Fruit fly (Drosophila melanogaster) whole organism, pupa: ENCODE results near the gene Pex23.

Source experiments
- CG10348 ChIP-seq: fragments of 200-800 bp; sonication (Bioruptor generic); IDR thresholded peaks from 2 replicates; pipeline ENCODE4 v1.3.6; 2022; ENCODE audit warnings: missing biosample characterization, missing genetic modification characterization
- CG12605 ChIP-seq: fragments of 200-800 bp; sonication (Bioruptor generic); IDR thresholded peaks from 2 replicates; pipeline ENCODE4 v1.3.6; 2022; ENCODE audit warnings: missing biosample characterization, missing genetic modification characterization
- CG13204 ChIP-seq: fragments of 200-800 bp; sonication (Bioruptor generic); optimal IDR thresholded peaks from 2 replicates; lab custom pipeline; 2018; ENCODE audit warnings: missing biosample characterization, mild to moderate bottlenecking, missing genetic modification characterization, moderate library complexity
- CG14655 ChIP-seq: fragments of 200-800 bp; sonication (Bioruptor generic); optimal IDR thresholded peaks from 3 replicates; lab custom pipeline; 2017; ENCODE audit warnings: mild to moderate bottlenecking, missing biosample characterization, missing genetic modification reagents, missing genetic modification characterization
- CG15710 ChIP-seq: fragments of 200-800 bp; sonication (Bioruptor generic); optimal IDR thresholded peaks from 2 replicates; lab custom pipeline; 2018; ENCODE audit warnings: missing biosample characterization, mild to moderate bottlenecking, missing genetic modification characterization, moderate library complexity
- CG17806 ChIP-seq: fragments of 200-800 bp; sonication (Bioruptor generic); optimal IDR thresholded peaks from 2 replicates; lab custom pipeline; 2018; ENCODE audit warnings: missing biosample characterization, mild to moderate bottlenecking, missing genetic modification characterization, moderate library complexity
- CG32121 ChIP-seq: fragments of 200-800 bp; sonication (Bioruptor generic); IDR thresholded peaks from 2 replicates; pipeline ENCODE4 v1.3.6; 2022; ENCODE audit warnings: missing biosample characterization, missing genetic modification characterization
- CG34367 ChIP-seq: fragments of 200-800 bp; sonication (Bioruptor generic); optimal IDR thresholded peaks from 2 replicates; lab custom pipeline; 2018; ENCODE audit warnings: missing biosample characterization, mild to moderate bottlenecking, missing genetic modification characterization
- CG4496 ChIP-seq: fragments of 200-800 bp; sonication (Bioruptor generic); IDR thresholded peaks from 3 replicates; pipeline ENCODE4 v1.3.6; 2022; ENCODE audit warnings: missing biosample characterization, missing genetic modification characterization
- CG8159 ChIP-seq: fragments of 200-800 bp; sonication (Bioruptor generic); optimal IDR thresholded peaks from 3 replicates; lab custom pipeline; 2018; ENCODE audit warnings: missing biosample characterization, mild to moderate bottlenecking, missing genetic modification characterization, moderate library complexity
- CG8301 ChIP-seq: fragments of 200-800 bp; sonication (Bioruptor generic); optimal IDR thresholded peaks from 2 replicates; lab custom pipeline; 2018; ENCODE audit warnings: missing biosample characterization, mild to moderate bottlenecking, missing genetic modification characterization
- CG9948 ChIP-seq: fragments of 200-800 bp; sonication (Bioruptor generic); optimal IDR thresholded peaks from 2 replicates; lab custom pipeline; 2018; ENCODE audit warnings: missing biosample characterization, mild to moderate bottlenecking, missing genetic modification characterization, moderate library complexity
- D1 ChIP-seq: fragments of 200-800 bp; sonication (Bioruptor generic); optimal IDR thresholded peaks from 2 replicates; lab custom pipeline; 2018; ENCODE audit warnings: missing biosample characterization, mild to moderate bottlenecking, missing genetic modification characterization, moderate library complexity
- EcR ChIP-seq: fragments of 200-800 bp; sonication (Bioruptor generic); optimal IDR thresholded peaks from 3 replicates; lab custom pipeline; 2019; ENCODE audit warnings: missing biosample characterization, missing genetic modification characterization, mild to moderate bottlenecking, moderate library complexity, missing genetic modification reagents
- Ets98B ChIP-seq: fragments of 200-800 bp; sonication (Bioruptor generic); IDR thresholded peaks from 2 replicates; pipeline ENCODE4 v1.3.6; 2022; ENCODE audit warnings: missing biosample characterization, missing genetic modification characterization
- Pif1B ChIP-seq: fragments of 200-800 bp; sonication (Bioruptor generic); optimal IDR thresholded peaks from 3 replicates; lab custom pipeline; 2016; ENCODE audit warnings: missing biosample characterization, missing genetic modification characterization
- Snoo ChIP-seq: fragments of 200-800 bp; sonication (Bioruptor generic); optimal IDR thresholded peaks from 3 replicates; lab custom pipeline; 2017; ENCODE audit warnings: missing biosample characterization, mild to moderate bottlenecking, missing genetic modification characterization, inconsistent platforms
- fd96Ca ChIP-seq: fragments of 200-800 bp; sonication (Bioruptor generic); IDR thresholded peaks from 3 replicates; pipeline ENCODE4 v1.3.6; 2022; ENCODE audit warnings: missing biosample characterization, missing genetic modification characterization
- gl ChIP-seq: fragments of 200-800 bp; sonication (Bioruptor generic); optimal IDR thresholded peaks from 2 replicates; lab custom pipeline; 2018; ENCODE audit warnings: missing biosample characterization, mild to moderate bottlenecking, missing genetic modification characterization
- rn ChIP-seq: fragments of 200-800 bp; sonication (Bioruptor generic); IDR thresholded peaks from 2 replicates; pipeline ENCODE4 v1.3.6; 2022; ENCODE audit warnings: missing biosample characterization, missing genetic modification characterization

Gene Pex23

dm6 chr3L:20309758-20310733 lies 8.1 kb upstream of the Pex23 start:
- TF ChIP-seq CG32121 (GFP tag; lab: Robert Waterston, UW) (no peak), Snoo (tag; lab: Kevin White, UChicago) (no peak), Ets98B (GFP tag; lab: Robert Waterston, UW) (no peak), CG8301 (no peak)
- TF ChIP-seq, all 21 proteins: peak for 0

DNA sequence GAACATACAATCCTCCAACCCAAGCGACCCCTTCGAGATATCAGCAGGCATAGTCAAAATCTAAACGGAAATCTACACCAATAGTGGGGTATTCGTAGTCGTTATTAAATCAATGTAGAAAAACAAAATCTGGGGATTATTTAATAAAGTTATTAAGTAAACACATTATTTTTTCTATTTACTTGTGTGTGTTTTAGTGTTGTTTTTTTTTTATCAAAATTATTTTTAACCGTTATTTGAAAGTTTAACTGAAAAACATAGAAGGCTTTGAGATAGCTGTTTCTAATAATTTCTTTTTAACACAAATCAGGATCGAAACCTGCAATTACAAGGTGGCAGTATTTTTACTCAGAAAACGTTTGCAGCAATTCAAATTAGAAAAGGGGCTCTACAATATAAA lies 7.4 kb upstream of the Pex23 start, which contains the start of gene polo:
Gene polo, plus strand, starts transcription at position 301 of the 400 bp plus-strand sequence.
- TF ChIP-seq CG12605: no peak
- TF ChIP-seq CG9948: no peak
- no peak for TF ChIP-seq rn (GFP tag; lab: Robert Waterston, UW)
- TF ChIP-seq CG8159: no peak
- TF ChIP-seq Ets98B (GFP tag; lab: Robert Waterston, UW): no peak
- no peak for TF ChIP-seq D1 (tag; lab: Kevin White, UChicago)

- TF ChIP-seq CG14655 (GFP tag; lab: Kevin White, UChicago) (no peak), CG4496 (GFP tag; lab: Robert Waterston, UW) (peak; percentile 37; the same call in 1 of the 3 replicates)
These were observed 4.2 kb upstream of the Pex23 start, which contains the start of gene CG32225 for dm6 chr3L:20306142-20306541. TSS of gene CG32225 (minus strand) at chr3L:20306283.

- TF ChIP-seq CG17806 (no peak), Pif1B (GFP tag; lab: Kevin White, UChicago) (no peak), CG8301 (no peak), CG12605 (no peak), CG32121 (GFP tag; lab: Robert Waterston, UW) (no peak), CG15710 (tag; lab: Kevin White, UChicago) (no peak), CG10348 (GFP tag; lab: Robert Waterston, UW) (no peak), rn (GFP tag; lab: Robert Waterston, UW) (no peak), CG13204 (GFP tag; lab: Kevin White, UChicago) (no peak), gl (tag; lab: Kevin White, UChicago) (no peak)
- TF ChIP-seq, all 21 proteins: peak for 0
These were observed 2.8 kb downstream of the Pex23 start, which contains the start of gene SCCRO4 for dm6 chr3L:20299110-20299509. TSS of gene SCCRO4 (plus strand) at chr3L:20299410.

- TF ChIP-seq CG4496 (GFP tag; lab: Robert Waterston, UW) (no peak), CG13204 (GFP tag; lab: Kevin White, UChicago) (no peak), CG17806 (no peak)
These were observed 5.1 kb downstream of the Pex23 start, which contains the start of gene FRG1 for dm6 chr3L:20296797-20297196. TSS of gene FRG1 (minus strand) at chr3L:20296971.

dm6 chr3L:20295095-20295494 lies 6.8 kb downstream of the Pex23 start, which contains the start of gene gogo:
TSS of gene gogo (minus strand) at chr3L:20295133.
- TF ChIP-seq gl (tag; lab: Kevin White, UChicago) (no peak), rn (GFP tag; lab: Robert Waterston, UW) (no peak), CG32121 (GFP tag; lab: Robert Waterston, UW) (no peak), CG34367 (tag; lab: Kevin White, UChicago) (no peak), CG4496 (GFP tag; lab: Robert Waterston, UW) (no peak), CG14655 (GFP tag; lab: Kevin White, UChicago) (no peak), CG13204 (GFP tag; lab: Kevin White, UChicago) (no peak), EcR (no peak)

dm6 chr3L:20287046-20287445 lies 14.9 kb downstream of the Pex23 start:
- TF ChIP-seq CG14655 (GFP tag; lab: Kevin White, UChicago) (no peak), CG8301 (no peak), CG8159 (no peak), rn (GFP tag; lab: Robert Waterston, UW) (no peak), gl (tag; lab: Kevin White, UChicago) (no peak), CG34367 (tag; lab: Kevin White, UChicago) (no peak), EcR (no peak), CG13204 (GFP tag; lab: Kevin White, UChicago) (no peak), Ets98B (GFP tag; lab: Robert Waterston, UW) (no peak), CG9948 (no peak)

- no peak for TF ChIP-seq CG15710 (tag; lab: Kevin White, UChicago)
- TF ChIP-seq fd96Ca (GFP tag; lab: Robert Waterston, UW): no peak
- no peak for TF ChIP-seq CG4496 (GFP tag; lab: Robert Waterston, UW)
- TF ChIP-seq CG17806: no peak
- TF ChIP-seq EcR: no peak
These were observed 20.7 kb downstream of the Pex23 start for dm6 chr3L:20281254-20281653.
